Worm (Caenorhabditis elegans): ENCODE measurements around the gene fbxb-88.

ce11 chrII:4858906-4859411 lies 31.3 kb upstream of the fbxb-88 start:
- TF ChIP-seq klf-2 (GFP tag; conservative IDR thresholded peaks at IDR 0.05) (no peak), med-1 (GFP tag; optimal IDR thresholded peaks at IDR 0.05; ENCODE audit: insufficient read depth) (no peak), ztf-23 (GFP tag; IDR thresholded peaks at IDR 0.05) (no peak), flt-1 (GFP tag; IDR thresholded peaks at IDR 0.05) (no peak)
